Worm (Caenorhabditis elegans) whole organism, midembryonic: ENCODE results near the gene K09H11.9.

ENCODE experiments used
- T22C8.4 ChIP-seq: fragments of 200-800 bp; sonication (Bioruptor generic); IDR thresholded peaks from 2 replicates; pipeline ENCODE4 v1.3.6; 2022; ENCODE audit warnings: missing genetic modification characterization, missing compliant biosample characterization
- cog-1 ChIP-seq: sonication (generic microtip); optimal IDR thresholded peaks from 2 replicates; lab custom pipeline; 2016; ENCODE audit warnings: missing genetic modification characterization, missing compliant biosample characterization
- flt-1 ChIP-seq: fragments of 200-800 bp; sonication (Bioruptor generic); IDR thresholded peaks from 2 replicates; pipeline ENCODE4 v1.3.6; 2022; ENCODE audit warnings: missing genetic modification characterization, missing compliant biosample characterization
- med-1 ChIP-seq: sonication (generic microtip); optimal IDR thresholded peaks from 2 replicates; lab custom pipeline; 2017; ENCODE audit warnings: missing genetic modification characterization, mild to moderate bottlenecking, missing compliant biosample characterization, antibody characterized with exemption, missing genetic modification reagents; ENCODE audit not compliant: insufficient read depth
- tab-1 ChIP-seq: fragments of 200-800 bp; sonication (Bioruptor generic); IDR thresholded peaks from 2 replicates; pipeline ENCODE4 v1.3.6; 2022; ENCODE audit warnings: missing genetic modification characterization, missing compliant biosample characterization
- ztf-23 ChIP-seq: fragments of 200-800 bp; sonication (Bioruptor generic); IDR thresholded peaks from 2 replicates; pipeline ENCODE4 v1.3.6; 2022; ENCODE audit warnings: missing genetic modification reagents, missing genetic modification characterization, missing compliant biosample characterization
- ztf-29 ChIP-seq: fragments of 200-800 bp; sonication (Bioruptor generic); IDR thresholded peaks from 2 replicates; pipeline ENCODE4 v1.3.6; 2022; ENCODE audit warnings: missing genetic modification reagents, missing genetic modification characterization, missing compliant biosample characterization

DNA sequence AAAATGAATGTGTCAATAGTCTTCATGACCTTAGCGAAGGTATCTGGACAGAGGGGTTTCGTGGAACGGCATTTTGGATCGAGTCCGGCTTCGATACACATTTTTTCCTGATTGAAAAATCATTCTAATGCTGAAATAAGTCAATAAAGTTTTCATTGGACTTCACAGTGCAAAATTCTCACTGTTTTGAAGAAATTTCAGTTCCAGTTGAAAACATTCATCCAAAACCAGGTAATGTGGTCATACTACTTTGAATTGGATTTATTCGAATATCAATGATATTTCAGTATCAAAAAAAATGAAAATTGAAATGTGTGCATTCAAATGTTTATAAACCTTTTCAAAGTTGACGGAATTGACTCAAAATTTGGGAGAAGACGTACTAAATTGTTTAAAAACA, 37.0 kb upstream of the K09H11.9 start, which contains the start of gene pgph-1:
- TF ChIP-seq T22C8.4 (GFP tag; lab: Robert Waterston, UW), result no peak
- no peak for TF ChIP-seq cog-1
- TF ChIP-seq flt-1 (GFP tag; lab: Robert Waterston, UW), result no peak
- no peak for TF ChIP-seq med-1
- no peak for TF ChIP-seq ztf-29
- no peak for TF ChIP-seq tab-1 (GFP tag; lab: Robert Waterston, UW)
- TF ChIP-seq ztf-23 (GFP tag; lab: Robert Waterston, UW), result no peak
